Worm (Caenorhabditis elegans): Measurements from ENCODE around the gene B0281.5.

The B0281.5 gene

DNA sequence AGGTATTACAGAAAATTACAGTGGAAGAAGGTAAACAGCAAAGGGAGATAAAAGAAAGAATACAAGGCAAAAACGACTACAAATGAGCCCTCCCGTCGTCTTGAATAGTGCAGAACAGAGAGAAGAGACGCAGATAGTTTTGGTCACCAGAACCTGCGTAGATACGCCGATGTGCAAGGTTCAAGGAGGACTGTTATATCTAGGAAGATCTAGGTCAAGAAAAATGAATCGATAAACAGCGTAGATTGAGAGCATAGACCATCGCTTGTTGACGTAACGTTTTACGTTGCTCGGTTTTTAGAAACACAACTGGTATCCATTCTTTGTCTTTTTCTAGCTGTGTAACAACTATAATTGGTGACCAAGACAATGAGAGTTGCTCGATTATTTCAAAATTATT, at the start of gene B0281.5:
Gene B0281.5 (minus strand): TSS at position 101 of the 400 bp plus-strand sequence.
- TF ChIP-seq unc-62 (GFP tag; optimal IDR thresholded peaks at IDR 0.05) = no peak

ce11 chrII:2346672-2347071, 45.9 kb upstream of the B0281.5 start, which contains the start of gene F43C11.4:
TSS of gene F43C11.4 (plus strand) at chrII:2346972.
- TF ChIP-seq unc-62 (GFP tag; optimal IDR thresholded peaks at IDR 0.05) = no peak

DNA sequence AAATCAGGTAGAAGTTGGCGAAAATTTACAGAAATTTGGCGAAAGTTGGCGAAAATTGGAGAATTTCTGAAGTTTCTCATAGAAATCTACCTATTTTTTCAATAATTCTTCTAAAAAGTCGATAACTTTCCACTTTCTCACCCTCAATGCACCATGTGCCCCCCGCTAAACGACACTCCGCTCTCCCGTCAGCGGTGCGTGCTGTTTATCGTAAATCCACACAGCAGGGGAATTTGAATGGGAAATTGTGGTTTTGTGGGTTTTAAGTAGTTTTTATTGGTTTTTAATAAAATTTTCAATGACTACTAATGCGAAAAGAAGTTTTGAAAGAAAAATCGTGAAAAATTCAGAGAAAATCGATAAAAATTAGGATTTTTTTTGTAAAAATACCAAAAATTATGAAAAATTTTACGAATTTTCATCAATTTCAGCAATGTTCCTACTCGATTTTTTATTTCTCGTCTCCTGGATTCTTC, 41.3 kb upstream of the B0281.5 start, which contains the start of gene F43C11.6:
Gene F43C11.6 (plus strand): TSS at position 426 of the 476 bp plus-strand sequence.
- TF ChIP-seq unc-62 (GFP tag; optimal IDR thresholded peaks at IDR 0.05) = no peak

- no peak for TF ChIP-seq unc-62 (GFP tag; optimal IDR thresholded peaks at IDR 0.05)
These were observed 40.8 kb upstream of the B0281.5 start, which contains the start of gene enri-1 for ce11 chrII:2341515-2341914. TSS of gene enri-1 (minus strand) at chrII:2341615.

DNA sequence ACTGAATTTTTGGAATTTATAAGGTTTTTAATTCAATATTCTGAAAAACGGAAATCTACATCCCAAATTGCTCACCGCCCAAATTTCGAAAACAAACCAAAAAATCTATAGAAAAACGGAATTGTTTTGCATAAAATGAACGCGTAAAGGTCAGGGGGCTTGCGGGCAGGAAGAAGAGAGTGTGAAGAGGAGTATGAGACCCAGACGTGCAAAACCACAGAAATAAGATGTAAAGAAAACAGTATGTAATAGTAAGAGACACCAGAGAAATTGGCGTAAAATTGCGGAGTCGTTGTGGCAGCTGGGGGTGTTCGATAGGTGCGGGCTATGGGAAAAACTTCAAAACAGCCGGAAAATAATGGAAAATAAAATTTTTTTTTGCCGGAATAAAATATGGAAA, 40.2 kb upstream of the B0281.5 start:
- no peak for TF ChIP-seq unc-62 (GFP tag; optimal IDR thresholded peaks at IDR 0.05)

DNA sequence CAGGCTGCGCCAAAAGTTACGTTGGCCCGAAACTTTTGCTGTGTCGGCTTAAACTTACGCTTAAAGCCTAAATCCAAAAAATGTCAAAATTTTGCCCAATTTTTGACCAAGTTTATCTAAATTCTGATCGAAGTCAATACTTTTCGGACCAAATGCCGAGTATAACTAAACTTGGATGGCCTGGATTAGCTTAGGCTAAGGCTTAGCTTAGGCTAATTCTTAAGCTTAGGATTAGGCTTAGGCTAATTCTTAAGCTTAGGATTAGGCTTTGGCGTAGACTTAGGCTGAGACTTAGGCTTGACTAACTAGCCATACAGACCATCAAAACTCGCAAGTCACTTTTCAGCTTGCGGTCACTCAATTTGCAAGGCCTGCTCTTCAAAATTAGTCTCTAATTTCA, 35.4 kb upstream of the B0281.5 start:
- TF ChIP-seq unc-62 (GFP tag; optimal IDR thresholded peaks at IDR 0.05) = no peak

- no peak for TF ChIP-seq unc-62 (GFP tag; optimal IDR thresholded peaks at IDR 0.05)
These were observed 34.8 kb upstream of the B0281.5 start, which contains the start of gene F43C11.7 for ce11 chrII:2335572-2335971. TSS of gene F43C11.7 (plus strand) at chrII:2335897.

DNA sequence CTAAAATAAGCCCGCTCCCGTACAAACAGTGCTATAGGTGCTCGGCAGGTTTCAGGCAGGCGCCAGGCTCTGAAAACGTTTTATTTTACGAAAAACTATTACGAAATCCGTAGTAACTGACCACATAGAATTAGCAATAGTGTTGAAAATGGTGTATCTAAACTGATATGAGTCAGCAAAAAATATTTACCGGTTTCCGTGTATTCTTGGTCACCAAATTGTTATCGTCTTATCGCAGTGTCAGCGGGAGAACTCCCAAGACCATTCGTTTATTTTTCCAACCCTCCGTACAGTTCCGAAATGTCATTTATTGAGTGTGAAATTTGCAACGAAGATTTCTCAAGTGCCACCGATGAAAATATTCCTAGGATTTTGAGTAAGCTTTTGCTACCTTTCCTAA, 31.5 kb upstream of the B0281.5 start, which contains the start of gene F43C11.8:
Gene F43C11.8 (plus strand): TSS at position 301 of the 400 bp plus-strand sequence.
- TF ChIP-seq unc-62 (GFP tag; optimal IDR thresholded peaks at IDR 0.05) = no peak

ce11 chrII:2330462-2330861, 29.7 kb upstream of the B0281.5 start:
- no peak for TF ChIP-seq unc-62 (GFP tag; optimal IDR thresholded peaks at IDR 0.05)

- TF ChIP-seq unc-62 (GFP tag; optimal IDR thresholded peaks at IDR 0.05) = no peak
These were observed 28.2 kb upstream of the B0281.5 start, which contains the start of the genes ZK1240.8 and ZK1240.1 for ce11 chrII:2328963-2329442. TSS of gene ZK1240.8 (minus strand) at chrII:2329063. TSS of gene ZK1240.1 (plus strand) at chrII:2329392.

ce11 chrII:2324956-2325355, 24.2 kb upstream of the B0281.5 start, which contains the start of gene ZK1240.11:
TSS of gene ZK1240.11 (plus strand) at chrII:2325256.
- no peak for TF ChIP-seq unc-62 (GFP tag; optimal IDR thresholded peaks at IDR 0.05)

ce11 chrII:2322857-2323518, 22.2 kb upstream of the B0281.5 start, which contains the start of the genes ZK1240.6 and ZK1240.2:
TSS of gene ZK1240.6 (minus strand) at chrII:2322907.
TSS of gene ZK1240.2 (plus strand) at chrII:2323376.
- no peak for TF ChIP-seq unc-62 (GFP tag; optimal IDR thresholded peaks at IDR 0.05)

ce11 chrII:2320097-2320496, 19.3 kb upstream of the B0281.5 start, which contains the start of gene ZK1240.3:
TSS of gene ZK1240.3 (plus strand) at chrII:2320334.
- no peak for TF ChIP-seq unc-62 (GFP tag; optimal IDR thresholded peaks at IDR 0.05)

DNA sequence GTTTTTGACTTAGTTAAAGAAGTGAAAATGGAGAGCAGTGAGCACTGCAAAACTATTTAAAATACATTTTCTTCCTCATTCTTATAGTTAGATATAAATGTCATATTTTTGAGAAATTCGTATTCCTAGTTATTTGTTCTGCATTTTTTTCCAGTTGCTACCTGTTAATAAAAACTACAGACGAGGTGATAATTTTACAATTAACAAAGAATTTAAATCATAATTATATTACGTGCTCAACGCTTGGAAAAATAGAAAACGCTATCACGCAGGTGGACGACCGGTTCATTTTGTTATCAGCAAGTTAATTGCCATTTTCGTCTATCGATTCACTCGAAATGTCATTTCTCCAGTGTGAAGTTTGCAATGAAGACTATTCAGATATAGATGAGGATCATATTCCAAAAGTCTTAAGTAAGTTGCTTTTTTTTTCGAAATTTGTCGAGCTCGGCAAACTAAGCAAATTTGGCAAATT, 17.2 kb upstream of the B0281.5 start, which contains the start of the genes ZK1240.5 and ZK1240.9:
Gene ZK1240.5 (minus strand): TSS at position 51 of the 475 bp plus-strand sequence.
Gene ZK1240.9 (plus strand): TSS at position 307 of the 475 bp plus-strand sequence.
- TF ChIP-seq unc-62 (GFP tag; optimal IDR thresholded peaks at IDR 0.05) = no peak

DNA sequence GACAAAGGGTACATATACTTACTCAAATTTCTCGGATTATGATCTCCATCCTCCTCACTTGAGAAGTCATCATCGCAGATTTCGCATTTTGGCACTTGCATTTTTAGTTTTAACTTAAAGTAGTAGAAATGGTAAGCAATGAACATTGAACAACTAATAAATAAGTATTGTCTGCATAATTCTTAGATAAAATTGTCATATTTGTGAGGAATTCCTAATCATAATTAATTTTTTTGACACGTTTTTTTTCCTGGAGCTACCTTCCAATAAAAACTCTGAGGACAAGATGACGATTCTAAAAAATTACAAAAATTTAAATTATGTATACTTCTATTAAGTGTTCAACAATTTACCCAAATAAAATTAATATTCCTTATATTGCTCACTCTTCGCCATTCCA, 12.0 kb upstream of the B0281.5 start, which contains the start of the genes trim-21 and B0281.1:
Gene trim-21 (minus strand): TSS at position 101 of the 400 bp plus-strand sequence.
Gene B0281.1 (plus strand): TSS at position 321 of the 400 bp plus-strand sequence.
- no peak for TF ChIP-seq unc-62 (GFP tag; optimal IDR thresholded peaks at IDR 0.05)

ce11 chrII:2306741-2307140, 6.0 kb upstream of the B0281.5 start, which contains the start of gene B0281.3:
TSS of gene B0281.3 (plus strand) at chrII:2307041.
- no peak for TF ChIP-seq unc-62 (GFP tag; optimal IDR thresholded peaks at IDR 0.05)

Data from whole organism, dauer.